Fruit fly (Drosophila melanogaster) whole organism, embryonic: Measurements from ENCODE around the gene gl.

ENCODE experiments used
- Bgb ChIP-seq: fragments of 200-800 bp; sonication (Bioruptor generic); IDR thresholded peaks from 2 replicates; pipeline ENCODE4 v1.3.6; 2022; ENCODE audit warnings: missing biosample characterization, missing genetic modification characterization; ENCODE audit not compliant: partially characterized antibody
- CG10431 ChIP-seq: fragments of 200-800 bp; sonication (Bioruptor generic); optimal IDR thresholded peaks from 3 replicates; lab custom pipeline; 2018; ENCODE audit warnings: missing biosample characterization, mild to moderate bottlenecking, missing genetic modification characterization
- CG11093 ChIP-seq: fragments of 200-800 bp; sonication (Bioruptor generic); IDR thresholded peaks from 3 replicates; pipeline ENCODE4 v1.3.6; 2022; ENCODE audit warnings: missing biosample characterization, missing genetic modification characterization
- CG1233 ChIP-seq: fragments of 200-800 bp; sonication (Bioruptor generic); optimal IDR thresholded peaks from 4 replicates; lab custom pipeline; 2018; ENCODE audit warnings: missing biosample characterization, mild to moderate bottlenecking, missing genetic modification characterization
- CG1603 ChIP-seq: fragments of 200-800 bp; sonication (Bioruptor generic); optimal IDR thresholded peaks from 2 replicates; lab custom pipeline; 2019; ENCODE audit warnings: missing biosample characterization, mild to moderate bottlenecking, missing genetic modification characterization, moderate library complexity
- CG1647 ChIP-seq: fragments of 200-800 bp; sonication (Bioruptor generic); optimal IDR thresholded peaks from 3 replicates; lab custom pipeline; 2016; ENCODE audit warnings: missing biosample characterization, missing genetic modification characterization
- CG16815 ChIP-seq: fragments of 200-800 bp; sonication (Bioruptor generic); optimal IDR thresholded peaks from 3 replicates; lab custom pipeline; 2017; ENCODE audit warnings: missing biosample characterization, mild to moderate bottlenecking, missing genetic modification characterization
- CG17359 ChIP-seq: fragments of 200-800 bp; sonication (Bioruptor generic); optimal IDR thresholded peaks from 3 replicates; lab custom pipeline; 2018; ENCODE audit warnings: missing biosample characterization, mild to moderate bottlenecking, missing genetic modification characterization, moderate library complexity
- CG30431 ChIP-seq: fragments of 200-800 bp; sonication (Bioruptor generic); optimal IDR thresholded peaks from 2 replicates; lab custom pipeline; 2017; ENCODE audit warnings: missing biosample characterization, missing genetic modification characterization
- CG32772 ChIP-seq: fragments of 200-800 bp; sonication (Bioruptor generic); IDR thresholded peaks from 2 replicates; pipeline ENCODE4 v1.3.6; 2022; ENCODE audit warnings: missing biosample characterization, missing genetic modification characterization
- CG7372 ChIP-seq: fragments of 200-800 bp; sonication (Bioruptor generic); IDR thresholded peaks from 2 replicates; pipeline ENCODE4 v1.3.6; 2022; ENCODE audit warnings: missing biosample characterization, missing genetic modification characterization
- CG7556 ChIP-seq: fragments of 200-800 bp; sonication (Bioruptor generic); optimal IDR thresholded peaks from 2 replicates; lab custom pipeline; 2017; ENCODE audit warnings: missing biosample characterization, mild to moderate bottlenecking, missing genetic modification characterization
- CG7786 ChIP-seq: fragments of 200-800 bp; sonication (Bioruptor generic); optimal IDR thresholded peaks from 2 replicates; lab custom pipeline; 2016; ENCODE audit warnings: missing biosample characterization, missing genetic modification characterization
- Dad ChIP-seq: fragments of 200-800 bp; sonication (Bioruptor generic); optimal IDR thresholded peaks from 3 replicates; lab custom pipeline; 2016; ENCODE audit warnings: missing biosample characterization, missing genetic modification characterization
- Doc2 ChIP-seq: fragments of 200-800 bp; sonication (Bioruptor generic); IDR thresholded peaks from 2 replicates; pipeline ENCODE4 v1.3.6; 2022; ENCODE audit warnings: missing biosample characterization, missing genetic modification characterization
- Dref ChIP-seq: fragments of 200-800 bp; sonication (Bioruptor generic); IDR thresholded peaks from 2 replicates; pipeline ENCODE4 v1.3.6; 2022; ENCODE audit warnings: missing biosample characterization, missing genetic modification characterization
- Ets65A ChIP-seq: fragments of 200-800 bp; sonication (Bioruptor generic); peaks from one replicate; lab custom pipeline; 2016; ENCODE audit warnings: missing biosample characterization, missing genetic modification characterization
- Ets97D ChIP-seq: fragments of 200-800 bp; sonication (Bioruptor generic); optimal IDR thresholded peaks from 3 replicates; lab custom pipeline; 2016; ENCODE audit warnings: missing biosample characterization, missing genetic modification characterization
- Fer1 ChIP-seq: fragments of 200-800 bp; sonication (Bioruptor generic); optimal IDR thresholded peaks from 2 replicates; lab custom pipeline; 2017; ENCODE audit warnings: missing biosample characterization, mild to moderate bottlenecking, missing genetic modification characterization
- Fer2 ChIP-seq: fragments of 200-800 bp; sonication (Bioruptor generic); optimal IDR thresholded peaks from 2 replicates; lab custom pipeline; 2018; ENCODE audit warnings: missing biosample characterization, mild to moderate bottlenecking, missing genetic modification characterization, moderate library complexity
- Hmr ChIP-seq: fragments of 200-800 bp; sonication (Bioruptor generic); optimal IDR thresholded peaks from 3 replicates; lab custom pipeline; 2017; ENCODE audit warnings: mild to moderate bottlenecking, missing biosample characterization, missing genetic modification reagents, missing genetic modification characterization
- Hr3 ChIP-seq: fragments of 200-800 bp; sonication (Bioruptor generic); optimal IDR thresholded peaks from 3 replicates; lab custom pipeline; 2016; ENCODE audit warnings: missing biosample characterization, missing genetic modification characterization
- Hsf ChIP-seq: fragments of 200-800 bp; sonication (Bioruptor generic); optimal IDR thresholded peaks from 3 replicates; lab custom pipeline; 2016; ENCODE audit warnings: missing biosample characterization, missing genetic modification characterization
- Pdp1 ChIP-seq, 2 experiments: fragments of 200-800 bp; sonication (Bioruptor generic); optimal IDR thresholded peaks; 3 replicates each; lab custom pipeline; 2016; ENCODE audit warnings: missing biosample characterization in 2 of 2, missing genetic modification characterization in 2 of 2, mild to moderate bottlenecking in 1 of 2, moderate library complexity in 1 of 2
- Sin3A ChIP-seq: fragments of >200 bp; optimal IDR thresholded peaks from 2 replicates; lab custom pipeline; 2018
- Sox102F ChIP-seq: fragments of 200-800 bp; sonication (Bioruptor generic); optimal IDR thresholded peaks from 2 replicates; lab custom pipeline; 2018; ENCODE audit warnings: missing biosample characterization, mild to moderate bottlenecking, missing genetic modification characterization, moderate library complexity
- Spps ChIP-seq: fragments of 200-800 bp; sonication (Bioruptor generic); optimal IDR thresholded peaks from 2 replicates; lab custom pipeline; 2018; ENCODE audit warnings: missing biosample characterization, mild to moderate bottlenecking, missing genetic modification characterization
- abd-A ChIP-seq: fragments of 200-800 bp; sonication (Bioruptor generic); optimal IDR thresholded peaks from 3 replicates; lab custom pipeline; 2019; ENCODE audit warnings: missing biosample characterization, mild to moderate bottlenecking, missing genetic modification characterization, moderate library complexity
- ara ChIP-seq: fragments of 200-800 bp; sonication (Bioruptor generic); IDR thresholded peaks from 2 replicates; pipeline ENCODE4 v1.3.6; 2022; ENCODE audit warnings: missing biosample characterization, missing genetic modification characterization
- exex ChIP-seq: fragments of 200-800 bp; sonication (Bioruptor generic); optimal IDR thresholded peaks from 4 replicates; lab custom pipeline; 2018; ENCODE audit warnings: missing biosample characterization, mild to moderate bottlenecking, missing genetic modification characterization, moderate library complexity
- fu2 ChIP-seq: fragments of 200-800 bp; sonication (Bioruptor generic); optimal IDR thresholded peaks from 2 replicates; lab custom pipeline; 2016; ENCODE audit warnings: missing biosample characterization, missing genetic modification characterization
- gem ChIP-seq: fragments of 200-800 bp; sonication (Bioruptor generic); optimal IDR thresholded peaks from 2 replicates; lab custom pipeline; 2019; ENCODE audit warnings: missing biosample characterization, mild to moderate bottlenecking, missing genetic modification characterization, moderate library complexity
- grau ChIP-seq: fragments of 200-800 bp; optimal IDR thresholded peaks from 3 replicates; lab custom pipeline; 2019; ENCODE audit warnings: missing biosample characterization, mild to moderate bottlenecking, missing genetic modification characterization, moderate library complexity
- gt ChIP-seq: fragments of 200-800 bp; sonication (Bioruptor generic); IDR thresholded peaks from 2 replicates; pipeline ENCODE4 v1.3.6; 2022; ENCODE audit warnings: missing biosample characterization, missing genetic modification characterization
- hkb ChIP-seq, 2 experiments: fragments of 200-800 bp in 1 of 2; fragments of >200 bp in 1 of 2; sonication (Bioruptor generic) in 1 of 2; IDR thresholded peaks in 1 of 2; optimal IDR thresholded peaks in 1 of 2; 2 replicates each; pipeline versions ENCODE4 v1.3.6 to Lab custom; 2017 to 2022; ENCODE audit warnings: missing biosample characterization in 1 of 2, missing genetic modification characterization in 1 of 2
- lab ChIP-seq: fragments of 200-800 bp; sonication (Bioruptor generic); optimal IDR thresholded peaks from 3 replicates; lab custom pipeline; 2017; ENCODE audit warnings: missing biosample characterization, missing genetic modification characterization, mild to moderate bottlenecking, moderate library complexity, missing genetic modification reagents
- lbe ChIP-seq: fragments of 200-800 bp; sonication (Bioruptor generic); optimal IDR thresholded peaks from 2 replicates; lab custom pipeline; 2016; ENCODE audit warnings: missing biosample characterization, mild to moderate bottlenecking, missing genetic modification characterization
- mam ChIP-seq: fragments of 200-800 bp; sonication (Bioruptor generic); optimal IDR thresholded peaks from 3 replicates; lab custom pipeline; 2016; ENCODE audit warnings: missing biosample characterization, missing genetic modification characterization
- odd ChIP-seq: fragments of 200-800 bp; sonication (Bioruptor generic); optimal IDR thresholded peaks from 2 replicates; lab custom pipeline; 2017; ENCODE audit warnings: missing biosample characterization, mild to moderate bottlenecking, missing genetic modification characterization
- pan ChIP-seq, 4 experiments: fragments of >200 bp in 3 of 4; fragments of 200-800 bp in 1 of 4; sonication (Bioruptor generic) in 1 of 4; optimal IDR thresholded peaks in 3 of 4; IDR thresholded peaks in 1 of 4; 2 replicates each; pipeline versions ENCODE4 v1.3.6 to Lab custom; 2017 to 2022; ENCODE audit warnings: missing biosample characterization in 2 of 4, missing genetic modification characterization in 2 of 4, mixed read lengths in 1 of 4
- row ChIP-seq: fragments of 200-800 bp; sonication (Bioruptor generic); IDR thresholded peaks from 3 replicates; pipeline ENCODE4 v1.3.6; 2022; ENCODE audit warnings: missing biosample characterization, missing genetic modification characterization
- scrt ChIP-seq: fragments of 200-800 bp; sonication (Bioruptor generic); optimal IDR thresholded peaks from 2 replicates; lab custom pipeline; 2018; ENCODE audit warnings: missing biosample characterization, mild to moderate bottlenecking, missing genetic modification characterization, moderate library complexity
- sisA ChIP-seq: fragments of 200-800 bp; sonication (Bioruptor generic); IDR thresholded peaks from 2 replicates; pipeline ENCODE4 v1.3.6; 2022; ENCODE audit warnings: missing biosample characterization, missing genetic modification characterization
- tll ChIP-seq, 2 experiments: fragments of 200-800 bp in 1 of 2; fragments of >200 bp in 1 of 2; sonication (Bioruptor generic) in 1 of 2; optimal IDR thresholded peaks; 2 replicates each; lab custom pipeline; 2017 to 2019; ENCODE audit warnings: missing biosample characterization in 2 of 2, missing genetic modification characterization in 2 of 2, mild to moderate bottlenecking in 1 of 2, moderate library complexity in 1 of 2
- toy ChIP-seq: fragments of 200-800 bp; sonication (Bioruptor generic); IDR thresholded peaks from 2 replicates; pipeline ENCODE4 v1.3.6; 2022; ENCODE audit warnings: missing biosample characterization, missing genetic modification characterization

gl gene

DNA sequence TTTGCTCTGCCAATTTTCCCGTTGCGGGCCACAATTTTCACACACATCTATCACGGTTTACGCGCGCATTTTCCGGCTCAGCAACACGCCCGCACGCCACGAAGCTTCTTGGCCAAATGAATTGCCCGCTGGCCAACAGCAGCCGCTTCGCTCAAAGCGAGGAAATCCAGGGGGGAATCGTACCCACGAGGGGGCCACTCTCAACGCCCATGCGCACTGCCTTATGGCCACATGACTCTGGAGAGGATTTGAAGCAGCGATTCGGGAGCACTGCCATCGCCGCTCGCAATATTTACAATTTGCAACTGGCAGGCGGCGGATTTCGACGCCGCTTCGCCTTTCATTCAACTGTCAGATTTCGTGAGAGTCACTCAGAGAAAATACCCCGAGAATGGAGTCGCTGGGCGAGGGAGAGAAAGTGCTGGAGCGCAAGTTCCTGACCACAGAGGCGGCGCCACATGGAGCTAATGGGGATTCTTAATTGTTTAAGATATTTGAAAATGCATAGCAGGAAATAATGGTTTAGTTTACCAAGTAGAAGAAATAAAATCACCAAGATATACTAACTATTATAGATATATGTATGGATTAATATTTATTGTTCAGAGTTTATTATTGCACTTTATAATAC lies 11.8 kb downstream of the gl start, which contains the start of gene CG15803 (continued):
- TF ChIP-seq lab (GFP tag; lab: Kevin White, UChicago) = peak; percentile 5
- TF ChIP-seq Ets65A = peak; percentile 36
- peak; percentile 6 for TF ChIP-seq Fer1 (GFP tag; lab: Kevin White, UChicago)
- 0 out of 2 replicates have a peak, but pooled peaks have one; percentile 8 for TF ChIP-seq toy (GFP tag; lab: Robert Waterston, UW)
- no peak for TF ChIP-seq CG7556
- no peak for TF ChIP-seq gt (GFP tag; lab: Robert Waterston, UW)
- peak; percentile 18 for TF ChIP-seq mam (GFP tag; lab: Kevin White, UChicago)
- peak; percentile 25 for TF ChIP-seq Hmr
- 0 out of 2 replicates have a peak, but pooled peaks have one; percentile 20 for TF ChIP-seq sisA (GFP tag; lab: Robert Waterston, UW)

DNA sequence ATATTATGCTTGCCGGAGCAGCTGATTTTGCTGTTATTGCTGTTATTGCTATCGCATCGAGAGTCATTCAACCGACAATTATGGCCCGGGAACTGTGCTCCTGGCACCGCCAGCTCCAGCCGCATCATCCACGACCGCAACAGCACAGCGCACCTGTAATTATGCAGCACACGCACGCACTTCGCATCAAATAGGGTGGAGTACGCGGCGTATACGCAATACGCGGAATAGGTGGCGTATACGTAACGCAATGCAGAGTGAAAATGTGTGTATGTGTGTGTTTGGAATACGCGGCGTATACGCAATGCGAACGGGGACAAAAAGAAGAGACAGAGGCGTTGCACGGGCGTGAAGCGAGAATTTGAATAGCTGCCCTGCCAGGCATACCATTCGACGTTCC lies 16.8 kb downstream of the gl start:
- TF ChIP-seq Ets65A = peak; percentile 60
- peak; percentile 78 for TF ChIP-seq CG7372
- no peak for TF ChIP-seq tll (GFP tag; optimal IDR thresholded peaks at IDR 0.05; lab: Kevin White, UChicago)
- 0 out of 3 replicates have a peak, but pooled peaks have one; percentile 27 for TF ChIP-seq CG11093 (GFP tag; lab: Robert Waterston, UW)

DNA sequence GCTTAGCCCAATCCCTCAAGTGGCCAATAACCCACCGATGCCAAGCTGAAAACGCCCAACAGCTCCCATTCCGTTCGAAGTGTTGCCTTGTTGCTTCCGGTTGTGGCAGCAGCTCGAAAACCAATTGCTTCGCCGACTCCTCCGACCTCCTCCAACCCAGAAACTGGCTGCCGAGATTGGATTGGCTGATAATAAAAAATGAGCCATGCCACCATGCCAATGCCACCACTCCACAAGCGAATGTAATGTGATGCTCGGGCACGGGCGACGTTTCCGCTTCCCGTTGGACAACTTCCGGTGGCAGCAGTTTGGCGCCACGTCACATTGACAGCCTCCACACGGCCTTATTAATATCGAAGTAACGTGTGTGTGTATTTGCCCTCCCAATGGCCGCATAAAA lies 34.0 kb downstream of the gl start:
- TF ChIP-seq scrt (peak; percentile 10), Ets97D (GFP tag; lab: Kevin White, UChicago) (peak; percentile 6), Fer2 (tag; lab: Kevin White, UChicago) (no peak), fu2 (no peak), abd-A (peak; percentile 54), Dad (GFP tag; lab: Kevin White, UChicago) (no peak), Ets65A (peak; percentile 86), CG1647 (GFP tag; lab: Kevin White, UChicago) (no peak)

DNA sequence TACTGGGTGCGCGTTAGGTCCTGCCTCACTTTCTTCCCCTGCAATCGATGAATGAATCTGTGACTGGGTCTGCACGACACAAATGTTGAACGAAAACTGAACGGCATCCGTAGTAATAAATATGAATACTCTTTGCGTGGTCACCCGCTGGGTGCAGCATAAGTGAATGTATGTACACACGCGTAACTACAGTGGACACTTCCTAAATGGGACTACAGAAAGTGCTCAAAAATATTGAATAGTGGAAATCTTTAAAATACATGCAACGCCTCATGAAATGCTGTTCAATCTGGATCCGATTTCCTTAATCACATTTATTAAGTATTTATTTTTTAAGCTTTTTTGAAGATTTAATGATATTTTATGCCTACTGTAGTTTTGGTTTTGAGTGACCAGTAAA lies 43.7 kb downstream of the gl start, which contains the start of gene naz:
TSS of gene naz (minus strand) at position 101 of the 400 bp plus-strand sequence.
- TF ChIP-seq gem (peak; percentile 7), CG30431 (GFP tag; lab: Kevin White, UChicago) (no peak), CG16815 (GFP tag; lab: Kevin White, UChicago) (no peak), CG7786 (GFP tag; lab: Kevin White, UChicago) (no peak), Sin3A (lab: Kevin White, UChicago) (no peak), Spps (tag; lab: Kevin White, UChicago) (no peak), CG32772 (GFP tag; lab: Robert Waterston, UW) (no peak), Pdp1 (GFP tag; optimal IDR thresholded peaks at IDR 0.05; lab: Kevin White, UChicago) (no peak), lbe (no peak), ara (GFP tag; lab: Robert Waterston, UW) (no peak), pan (optimal IDR thresholded peaks at IDR 0.05; lab: Kevin White, UChicago) (no peak), pan (GFP tag; optimal IDR thresholded peaks at IDR 0.05 in 1 of 2, IDR thresholded peaks at IDR 0.05 in 1 of 2) (peak in 1 of 2 experiments; percentile 16), exex (tag; lab: Kevin White, UChicago) (no peak), Bgb (GFP tag; lab: Robert Waterston, UW) (no peak), Hsf (GFP tag; lab: Kevin White, UChicago) (no peak), Hr3 (no peak), CG1233 (GFP tag; lab: Kevin White, UChicago) (no peak), CG17359 (tag; lab: Kevin White, UChicago) (no peak), Sox102F (no peak), CG10431 (GFP tag; lab: Kevin White, UChicago) (no peak), hkb (optimal IDR thresholded peaks at IDR 0.05; lab: Kevin White, UChicago) (no peak), hkb (GFP tag; IDR thresholded peaks at IDR 0.05; lab: Robert Waterston, UW) (no peak), row (GFP tag; lab: Robert Waterston, UW) (0 out of 3 replicates have a peak, but pooled peaks have one; percentile 19), grau (tag; lab: Kevin White, UChicago) (peak; percentile 60), Hmr (no peak), odd (GFP tag; lab: Kevin White, UChicago) (no peak), CG1603 (no peak), Doc2 (no peak), Dref (GFP tag; lab: Robert Waterston, UW) (no peak)
